Worm (Caenorhabditis elegans): ENCODE data around the gene C25E10.17.

C25E10.17 gene

DNA sequence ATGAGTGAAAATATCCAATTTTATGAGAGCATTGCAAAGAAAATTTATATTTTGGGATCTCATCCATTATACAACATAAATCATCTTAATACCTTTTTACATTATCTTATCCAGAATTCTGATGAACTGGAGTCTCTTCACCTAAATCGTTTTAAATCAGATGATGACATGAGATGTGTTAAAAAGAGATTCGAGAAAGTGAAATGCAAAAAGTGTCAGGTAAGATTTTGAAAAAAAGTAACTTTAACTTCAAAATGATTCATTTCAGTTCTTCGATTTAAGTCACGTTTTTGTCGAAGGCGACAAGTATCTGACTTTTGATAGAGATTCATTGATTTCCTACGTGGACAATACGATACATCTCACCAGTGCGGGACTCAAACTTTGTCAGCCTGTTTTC is 28.5 kb downstream of the C25E10.17 start:
- TF ChIP-seq nhr-11 (tag; optimal IDR thresholded peaks at IDR 0.05) (no peak), crh-2 (tag; optimal IDR thresholded peaks at IDR 0.05) (no peak), zag-1 (tag; optimal IDR thresholded peaks at IDR 0.05) (no peak), mdl-1 (tag; optimal IDR thresholded peaks at IDR 0.05) (no peak)

DNA sequence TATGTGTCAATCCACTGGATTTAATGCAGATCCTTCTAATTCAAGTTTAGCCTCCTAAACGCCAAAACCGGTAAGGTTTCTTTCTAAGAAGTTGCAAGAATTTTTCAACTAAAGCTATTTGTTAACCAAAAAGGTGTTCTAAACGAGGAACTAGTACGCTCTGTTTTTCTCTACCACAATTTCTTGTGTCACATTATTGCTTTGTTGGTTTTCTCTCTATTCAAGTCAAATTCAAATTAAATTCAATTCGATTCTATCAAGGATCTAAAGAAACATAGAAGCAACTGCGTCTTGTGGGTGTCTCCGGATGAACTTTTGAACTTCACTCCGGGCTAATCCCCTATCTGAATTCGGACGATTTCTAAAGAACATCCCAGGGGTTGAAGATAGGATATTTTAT is 30.9 kb downstream of the C25E10.17 start, which contains the start of gene oac-40:
Gene oac-40 (plus strand): TSS at position 301 of the 400 bp plus-strand sequence.
- no peak for TF ChIP-seq nhr-21 (tag; optimal IDR thresholded peaks at IDR 0.05)
- TF ChIP-seq ZK546.5 (tag; optimal IDR thresholded peaks at IDR 0.05): no peak
- no peak for TF ChIP-seq Y55F3AM.14 (GFP tag; optimal IDR thresholded peaks at IDR 0.05)
- TF ChIP-seq sma-3 (GFP tag; optimal IDR thresholded peaks at IDR 0.05): no peak
- TF ChIP-seq ztf-11 (tag; optimal IDR thresholded peaks at IDR 0.05): no peak
- no peak for TF ChIP-seq C34F6.9 (tag; optimal IDR thresholded peaks at IDR 0.05)
- no peak for TF ChIP-seq nhr-25 (tag; optimal IDR thresholded peaks at IDR 0.05)
- TF ChIP-seq mab-5 (tag; optimal IDR thresholded peaks at IDR 0.05): no peak
- TF ChIP-seq mbf-1 (tag; optimal IDR thresholded peaks at IDR 0.05): no peak
- TF ChIP-seq R02D3.7 (tag; optimal IDR thresholded peaks at IDR 0.05): no peak
- TF ChIP-seq nhr-237 (tag; optimal IDR thresholded peaks at IDR 0.05): no peak
- TF ChIP-seq unc-39 (tag; optimal IDR thresholded peaks at IDR 0.05): no peak
- TF ChIP-seq lsy-2 (tag; optimal IDR thresholded peaks at IDR 0.05): no peak
- no peak for TF ChIP-seq sem-4 (tag; optimal IDR thresholded peaks at IDR 0.05)
- no peak for TF ChIP-seq snpc-4 (tag; optimal IDR thresholded peaks at IDR 0.05)
- no peak for TF ChIP-seq elt-1 (tag; optimal IDR thresholded peaks at IDR 0.05)
- no peak for TF ChIP-seq egl-27 (tag; optimal IDR thresholded peaks at IDR 0.05)

DNA sequence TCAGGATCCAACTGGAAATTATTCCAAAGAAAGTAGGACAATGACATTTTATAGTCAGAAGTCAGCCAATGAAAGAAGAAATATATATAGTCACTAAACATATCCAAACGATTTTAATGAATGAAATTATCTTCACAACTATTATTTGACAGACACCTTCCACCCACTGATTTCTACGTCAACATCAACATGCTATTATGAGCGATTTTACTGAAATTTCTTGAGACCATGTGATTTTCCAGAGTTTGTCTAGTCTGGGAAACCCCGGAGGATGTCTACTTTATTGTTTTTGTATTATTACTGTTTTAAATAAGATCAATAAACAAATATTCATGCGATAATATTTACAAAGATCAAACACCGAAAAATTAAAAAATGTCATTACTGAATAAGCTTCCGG is 31.9 kb downstream of the C25E10.17 start, which contains the start of gene srt-18:
Gene srt-18 (minus strand): TSS at position 101 of the 400 bp plus-strand sequence.
- no peak for TF ChIP-seq ztf-11 (tag; optimal IDR thresholded peaks at IDR 0.05)

DNA sequence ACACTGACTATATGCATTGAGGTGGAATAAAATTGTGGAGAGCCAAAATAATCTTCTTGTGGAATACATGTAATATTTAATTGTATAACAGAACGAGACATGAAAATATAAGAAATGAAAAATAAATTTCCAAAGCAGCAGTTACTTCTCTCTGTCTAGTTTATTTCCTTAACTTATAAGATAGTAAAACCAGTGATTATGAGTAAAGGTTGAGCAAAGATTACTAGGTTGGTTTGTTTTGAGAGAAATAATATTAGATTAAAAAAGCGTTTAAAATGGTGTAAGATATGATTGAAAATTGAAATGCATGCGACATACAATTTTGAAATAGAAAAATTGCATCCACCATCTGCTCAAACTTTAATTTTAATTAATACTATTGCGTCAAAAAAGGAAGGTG is 33.6 kb downstream of the C25E10.17 start, which contains the start of gene srh-201:
Gene srh-201 (minus strand): TSS at position 101 of the 400 bp plus-strand sequence.
- no peak for TF ChIP-seq nhr-11 (tag; optimal IDR thresholded peaks at IDR 0.05)
- TF ChIP-seq lin-39 (tag; optimal IDR thresholded peaks at IDR 0.05): no peak
- TF ChIP-seq egl-27 (tag; optimal IDR thresholded peaks at IDR 0.05): no peak
- TF ChIP-seq ztf-1 (GFP tag; conservative IDR thresholded peaks at IDR 0.05): no peak
- no peak for TF ChIP-seq dmd-4 (tag; optimal IDR thresholded peaks at IDR 0.05)
- TF ChIP-seq aly-2 (tag; optimal IDR thresholded peaks at IDR 0.05): no peak
- no peak for TF ChIP-seq nhr-12 (tag; optimal IDR thresholded peaks at IDR 0.05)
- no peak for TF ChIP-seq nhr-129 (tag; optimal IDR thresholded peaks at IDR 0.05)
- TF ChIP-seq mab-5 (tag; optimal IDR thresholded peaks at IDR 0.05): no peak
- TF ChIP-seq alr-1 (tag; optimal IDR thresholded peaks at IDR 0.05): no peak
- no peak for TF ChIP-seq ZK546.5 (tag; optimal IDR thresholded peaks at IDR 0.05)
- TF ChIP-seq crh-2 (tag; optimal IDR thresholded peaks at IDR 0.05): no peak
- TF ChIP-seq elt-1 (tag; optimal IDR thresholded peaks at IDR 0.05): no peak
- no peak for TF ChIP-seq lin-11 (tag; optimal IDR thresholded peaks at IDR 0.05)

DNA sequence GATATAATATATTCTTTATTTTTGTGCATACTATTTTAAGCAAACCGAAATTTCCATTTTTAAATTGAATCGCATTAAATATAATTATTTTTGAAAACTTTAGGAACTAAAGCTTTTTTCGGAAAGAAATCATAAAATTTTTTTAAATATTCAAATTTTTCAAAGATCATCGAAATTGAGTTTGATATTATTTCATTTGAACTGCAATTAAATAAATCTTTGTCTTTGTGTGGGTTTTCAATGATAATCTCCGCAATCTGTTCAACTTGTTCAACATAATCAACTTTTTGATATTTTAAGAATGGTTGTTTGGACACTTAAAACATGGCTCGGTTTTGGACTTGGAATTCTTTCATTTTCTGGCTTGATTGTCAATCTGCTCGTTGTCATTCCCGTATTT is 38.2 kb downstream of the C25E10.17 start, which contains the start of gene srx-2:
Gene srx-2 (plus strand): TSS at position 301 of the 400 bp plus-strand sequence.
- no peak for TF ChIP-seq skn-1 (tag; optimal IDR thresholded peaks at IDR 0.05)
- no peak for TF ChIP-seq lin-13 (GFP tag; optimal IDR thresholded peaks at IDR 0.05)
- no peak for TF ChIP-seq ztf-1 (GFP tag; conservative IDR thresholded peaks at IDR 0.05)
- TF ChIP-seq nhr-6 (tag; optimal IDR thresholded peaks at IDR 0.05): no peak
- no peak for TF ChIP-seq nhr-25 (tag; optimal IDR thresholded peaks at IDR 0.05)

DNA sequence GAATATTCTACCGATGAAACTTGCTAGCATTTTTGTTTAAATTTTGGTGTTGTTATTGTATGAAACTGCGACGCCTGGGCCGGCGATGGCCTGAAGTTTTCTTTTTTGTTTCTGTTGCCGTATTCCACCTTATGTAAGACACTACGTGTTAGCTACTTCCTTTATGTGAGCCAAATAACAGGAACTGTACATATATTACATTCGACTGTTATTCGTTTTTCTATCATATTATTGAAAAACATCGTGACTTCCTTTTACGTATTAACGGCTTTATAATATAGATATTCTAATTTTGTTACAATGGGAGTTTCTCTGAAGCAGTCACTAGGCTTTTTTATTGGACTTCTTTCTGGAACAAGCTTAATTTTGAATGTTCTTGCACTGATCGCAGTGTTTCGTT is 42.2 kb downstream of the C25E10.17 start, which contains the start of gene srx-3:
Gene srx-3 (plus strand): TSS at position 301 of the 400 bp plus-strand sequence.
- TF ChIP-seq nhr-77 (tag; optimal IDR thresholded peaks at IDR 0.05) (no peak), unc-55 (GFP tag; optimal IDR thresholded peaks at IDR 0.05) (no peak), nhr-129 (tag; optimal IDR thresholded peaks at IDR 0.05) (no peak), lin-13 (GFP tag; optimal IDR thresholded peaks at IDR 0.05) (no peak), fos-1 (tag; optimal IDR thresholded peaks at IDR 0.05) (no peak), nhr-12 (tag; optimal IDR thresholded peaks at IDR 0.05) (no peak), nhr-6 (tag; optimal IDR thresholded peaks at IDR 0.05) (no peak), egl-27 (tag; optimal IDR thresholded peaks at IDR 0.05) (no peak), F13H6.1 (tag; optimal IDR thresholded peaks at IDR 0.05) (no peak), dmd-4 (tag; optimal IDR thresholded peaks at IDR 0.05) (no peak), alr-1 (tag; optimal IDR thresholded peaks at IDR 0.05) (no peak), skn-1 (tag; optimal IDR thresholded peaks at IDR 0.05) (no peak)

All from whole organism, L2 larva.